Fruit fly (Drosophila melanogaster): ENCODE results near the gene CG11249.

DNA sequence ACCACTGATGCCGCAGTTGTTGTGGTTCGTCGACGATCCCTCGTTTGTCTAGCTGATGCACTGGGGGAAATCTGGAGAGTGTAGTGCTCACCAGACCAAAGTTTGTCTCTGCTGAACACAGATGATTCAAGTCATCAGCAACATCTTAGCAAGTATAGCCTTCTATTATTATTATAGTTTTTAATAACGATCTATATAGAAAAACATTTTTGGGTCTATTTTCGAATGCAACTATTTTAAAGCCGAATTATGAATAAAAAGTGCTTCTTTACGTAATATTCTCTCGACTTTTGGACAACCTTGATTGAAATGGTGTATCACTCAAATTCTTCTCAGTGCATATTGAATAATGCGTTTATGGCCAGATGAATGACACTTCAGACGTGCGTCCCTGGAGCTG lies 13.8 kb downstream of the CG11249 start:
- TF ChIP-seq CG9139 (GFP tag; optimal IDR thresholded peaks at IDR 0.05) (peak; percentile 72), Ets21C (GFP tag; optimal IDR thresholded peaks at IDR 0.05) (no peak), vri (GFP tag; optimal IDR thresholded peaks at IDR 0.05) (no peak), OdsH (GFP tag; optimal IDR thresholded peaks at IDR 0.05) (peak; percentile 79), CG11902 (GFP tag; optimal IDR thresholded peaks at IDR 0.05) (peak; percentile 13), CG6163 (GFP tag; IDR thresholded peaks at IDR 0.05) (0 out of 3 replicates have a peak, but pooled peaks have one; percentile 25), fd59A (GFP tag; optimal IDR thresholded peaks at IDR 0.05) (peak; percentile 91), Lpt (GFP tag; optimal IDR thresholded peaks at IDR 0.05) (peak; percentile 58)
